Worm (Caenorhabditis elegans) whole organism, L2 larva: ENCODE measurements around the gene sqst-5.
"Not testable (repeated sequence)": the region's sequence is repeated elsewhere in the genome, so short reads cannot be mapped to it uniquely, and the experiment has no call there.

Experiments used
- C34F6.9 ChIP-seq: fragments of 150-350 bp; optimal IDR thresholded peaks from 2 replicates; lab custom pipeline; 2014; ENCODE audit warnings: missing biosample characterization, missing genetic modification characterization
- F13H6.1 ChIP-seq: sonication (generic microtip); optimal IDR thresholded peaks from 2 replicates; lab custom pipeline; 2016; ENCODE audit warnings: missing genetic modification characterization, missing compliant biosample characterization
- R02D3.7 ChIP-seq: fragments of 150-350 bp; optimal IDR thresholded peaks from 2 replicates; lab custom pipeline; 2014; ENCODE audit warnings: missing biosample characterization, missing genetic modification characterization
- Y55F3AM.14 ChIP-seq: fragments of 200-800 bp; sonication (Bioruptor generic); optimal IDR thresholded peaks from 2 replicates; lab custom pipeline; 2018; ENCODE audit warnings: mild to moderate bottlenecking, missing genetic modification characterization, missing compliant biosample characterization
- aly-2 ChIP-seq: fragments of 150-350 bp; optimal IDR thresholded peaks from 2 replicates; lab custom pipeline; 2014; ENCODE audit warnings: missing biosample characterization, missing genetic modification characterization
- ama-1 ChIP-seq: fragments of 150-350 bp; optimal IDR thresholded peaks from 2 replicates; lab custom pipeline; 2018; ENCODE audit warnings: inconsistent platforms
- blmp-1 ChIP-seq: sonication (generic microtip); optimal IDR thresholded peaks from 2 replicates; lab custom pipeline; 2017; ENCODE audit warnings: missing genetic modification characterization, mild to moderate bottlenecking, missing compliant biosample characterization, antibody characterized with exemption, moderate library complexity; ENCODE audit not compliant: insufficient read depth
- ceh-82 ChIP-seq: fragments of 150-350 bp; optimal IDR thresholded peaks from 2 replicates; lab custom pipeline; 2014; ENCODE audit warnings: missing biosample characterization, missing genetic modification characterization
- crh-2 ChIP-seq: sonication (generic microtip); optimal IDR thresholded peaks from 2 replicates; lab custom pipeline; 2017; ENCODE audit warnings: missing biosample characterization, missing genetic modification characterization
- dmd-4 ChIP-seq: sonication (generic microtip); optimal IDR thresholded peaks from 2 replicates; lab custom pipeline; 2017; ENCODE audit warnings: missing biosample characterization, missing genetic modification characterization
- fos-1 ChIP-seq: fragments of 150-350 bp; optimal IDR thresholded peaks from 2 replicates; lab custom pipeline; 2014; ENCODE audit warnings: missing biosample characterization, missing genetic modification characterization
- gmeb-1 ChIP-seq: fragments of 150-350 bp; optimal IDR thresholded peaks from 2 replicates; lab custom pipeline; 2014; ENCODE audit warnings: missing biosample characterization, missing genetic modification characterization
- lin-11 ChIP-seq: fragments of 150-350 bp; sonication (generic microtip); optimal IDR thresholded peaks from 2 replicates; lab custom pipeline; 2014; ENCODE audit warnings: missing biosample characterization, missing genetic modification characterization, inconsistent platforms, mixed read lengths
- lin-13 ChIP-seq: fragments of 150-350 bp; optimal IDR thresholded peaks from 2 replicates; lab custom pipeline; 2014; ENCODE audit warnings: missing biosample characterization, missing genetic modification reagents, missing genetic modification characterization
- lin-39 ChIP-seq: fragments of 150-350 bp; optimal IDR thresholded peaks from 2 replicates; lab custom pipeline; 2014; ENCODE audit warnings: missing biosample characterization, missing genetic modification reagents, missing genetic modification characterization
- lsy-2 ChIP-seq, 2 experiments: fragments of 150-350 bp in 1 of 2; sonication (generic microtip) in 1 of 2; optimal IDR thresholded peaks; 2 replicates each; lab custom pipeline; 2014 to 2017; ENCODE audit warnings: missing biosample characterization in 2 of 2, missing genetic modification characterization in 2 of 2
- mab-5 ChIP-seq: fragments of 150-350 bp; optimal IDR thresholded peaks from 2 replicates; lab custom pipeline; 2014; ENCODE audit warnings: missing biosample characterization, missing genetic modification characterization
- nhr-10 ChIP-seq: sonication (generic microtip); optimal IDR thresholded peaks from 2 replicates; lab custom pipeline; 2017; ENCODE audit warnings: missing biosample characterization, missing genetic modification characterization
- nhr-11 ChIP-seq: fragments of 150-350 bp; optimal IDR thresholded peaks from 2 replicates; lab custom pipeline; 2014; ENCODE audit warnings: missing biosample characterization, missing genetic modification characterization
- nhr-129 ChIP-seq: fragments of 150-350 bp; optimal IDR thresholded peaks from 2 replicates; lab custom pipeline; 2014; ENCODE audit warnings: missing biosample characterization, missing genetic modification characterization
- nhr-21 ChIP-seq: fragments of 150-350 bp; optimal IDR thresholded peaks from 2 replicates; lab custom pipeline; 2014; ENCODE audit warnings: missing biosample characterization, missing genetic modification characterization
- nhr-6 ChIP-seq: fragments of 150-350 bp; optimal IDR thresholded peaks from 2 replicates; lab custom pipeline; 2014; ENCODE audit warnings: missing biosample characterization, missing genetic modification characterization
- peb-1 ChIP-seq: fragments of 150-350 bp; optimal IDR thresholded peaks from 2 replicates; lab custom pipeline; 2014; ENCODE audit warnings: missing biosample characterization, missing genetic modification characterization
- sem-4 ChIP-seq: fragments of 150-350 bp; optimal IDR thresholded peaks from 2 replicates; lab custom pipeline; 2014; ENCODE audit warnings: missing biosample characterization, missing genetic modification reagents, missing genetic modification characterization
- sma-3 ChIP-seq: sonication (generic microtip); optimal IDR thresholded peaks from 2 replicates; lab custom pipeline; 2016; ENCODE audit warnings: missing genetic modification reagents, missing genetic modification characterization, missing compliant biosample characterization
- sma-9 ChIP-seq, 2 experiments: fragments of 150-350 bp in 1 of 2; sonication (generic microtip) in 1 of 2; optimal IDR thresholded peaks; 2 replicates each; lab custom pipeline; 2014 to 2016; ENCODE audit warnings: missing genetic modification characterization in 2 of 2, mild to moderate bottlenecking in 1 of 2, missing biosample characterization in 1 of 2, missing compliant biosample characterization in 1 of 2, missing genetic modification reagents in 1 of 2, moderate library complexity in 1 of 2
- unc-39 ChIP-seq: fragments of 150-350 bp; optimal IDR thresholded peaks from 2 replicates; lab custom pipeline; 2014; ENCODE audit warnings: missing biosample characterization, missing genetic modification characterization
- unc-55 ChIP-seq: fragments of 150-350 bp; sonication (generic microtip); optimal IDR thresholded peaks from 3 replicates; lab custom pipeline; 2014; ENCODE audit warnings: missing biosample characterization, missing genetic modification reagents, missing genetic modification characterization
- zag-1 ChIP-seq: fragments of 150-350 bp; optimal IDR thresholded peaks from 2 replicates; lab custom pipeline; 2014; ENCODE audit warnings: missing biosample characterization, missing genetic modification characterization
- ztf-11 ChIP-seq: sonication (generic microtip); optimal IDR thresholded peaks from 2 replicates; lab custom pipeline; 2017; ENCODE audit warnings: missing biosample characterization, missing genetic modification characterization
- ztf-4 ChIP-seq: fragments of 150-350 bp; optimal IDR thresholded peaks from 2 replicates; lab custom pipeline; 2014; ENCODE audit warnings: missing biosample characterization, missing genetic modification characterization

sqst-5 gene

DNA sequence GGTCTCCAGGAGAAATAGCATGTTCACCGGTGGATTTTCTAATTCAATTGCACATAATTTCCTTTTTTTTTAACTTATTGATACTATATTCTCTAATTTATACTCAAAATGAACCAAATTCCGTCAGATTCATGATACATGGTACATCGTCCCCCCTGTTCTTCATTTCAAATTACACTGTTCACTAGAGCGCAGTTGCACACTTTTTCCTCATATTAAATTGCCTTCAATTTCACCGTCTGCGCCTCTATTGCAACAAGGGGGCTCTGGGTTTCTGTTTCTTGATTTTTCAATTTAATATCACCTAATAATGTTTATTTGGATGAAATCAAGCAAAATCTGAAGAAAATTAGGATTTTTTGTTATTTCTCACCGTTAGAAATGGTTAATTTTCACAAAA lies 15.8 kb downstream of the sqst-5 start (continued):
- TF ChIP-seq blmp-1: no peak
- TF ChIP-seq aly-2 (tag; lab: Kevin White, UChicago): no peak
- peak; percentile 83 for TF ChIP-seq C34F6.9
- TF ChIP-seq ztf-4 (tag; lab: Kevin White, UChicago): no peak
- no peak for TF ChIP-seq lin-11
- TF ChIP-seq dmd-4 (tag; lab: Kevin White, UChicago): no peak
- no peak for TF ChIP-seq ztf-11 (tag; lab: Kevin White, UChicago)
- no peak for TF ChIP-seq unc-39
- peak; percentile 19 for TF ChIP-seq zag-1 (tag; lab: Kevin White, UChicago)
- no peak for TF ChIP-seq nhr-11 (tag; lab: Kevin White, UChicago)
- no peak for TF ChIP-seq sem-4 (tag; lab: Kevin White, UChicago)
- TF ChIP-seq nhr-10 (tag; lab: Kevin White, UChicago): no peak
- no peak for TF ChIP-seq peb-1
- TF ChIP-seq lin-13 (GFP tag; lab: Kevin White, UChicago): no peak
- TF ChIP-seq Y55F3AM.14: no peak
- no peak for TF ChIP-seq sma-9 (GFP tag; optimal IDR thresholded peaks at IDR 0.05; lab: Kevin White, UChicago)
- no peak for TF ChIP-seq sma-9 (tag; optimal IDR thresholded peaks at IDR 0.05; lab: Kevin White, UChicago)
- TF ChIP-seq, all 48 proteins: peak for 11

DNA sequence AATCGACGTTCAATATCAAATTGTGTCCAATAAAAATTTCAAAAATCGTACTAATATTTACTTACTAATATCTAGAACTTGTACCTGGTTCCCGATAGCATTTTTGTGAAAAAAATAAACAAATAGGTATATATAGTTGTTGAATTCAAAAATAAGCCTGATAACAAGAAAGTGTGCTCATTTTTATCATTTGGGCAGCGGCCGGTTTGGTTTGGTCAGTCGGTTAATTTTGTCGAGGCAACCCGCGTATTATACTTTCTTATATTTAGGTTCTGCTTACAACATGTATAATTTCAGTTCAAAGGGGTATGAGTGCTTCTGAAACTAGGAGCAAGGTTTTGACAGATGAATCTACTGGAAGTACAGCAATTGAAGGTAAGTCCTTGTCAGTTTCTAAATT lies 16.8 kb downstream of the sqst-5 start, which contains the start of the genes nhr-280 and C29F9.2:
Gene nhr-280 (minus strand): TSS at position 101 of the 400 bp plus-strand sequence.
Gene C29F9.2 (plus strand): TSS at position 298 of the 400 bp plus-strand sequence.
- TF ChIP-seq F13H6.1 (no peak), sma-3 (GFP tag; lab: Kevin White, UChicago) (no peak), nhr-21 (no peak), nhr-6 (tag; lab: Kevin White, UChicago) (no peak), nhr-10 (tag; lab: Kevin White, UChicago) (no peak), ama-1 (lab: Kevin White, UChicago) (no peak), Y55F3AM.14 (no peak)

DNA sequence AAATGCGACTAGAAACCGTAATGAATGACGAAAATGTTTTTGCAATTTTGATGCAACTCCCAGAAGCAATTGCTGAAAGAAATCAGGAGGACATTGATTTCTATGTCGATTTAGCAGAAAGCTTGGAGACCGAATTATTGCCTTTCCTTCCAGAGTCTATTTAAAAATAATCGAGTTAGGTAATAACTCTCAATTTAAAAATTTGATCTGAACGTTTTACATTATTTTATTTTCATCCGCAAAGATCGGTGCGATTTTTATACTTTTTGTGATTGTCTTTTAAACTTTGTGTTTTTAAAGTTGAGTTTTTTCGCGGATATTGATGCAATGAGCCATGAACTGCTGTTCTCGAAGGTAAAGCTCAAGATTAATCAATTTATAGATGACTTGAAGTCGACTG lies 22.9 kb downstream of the sqst-5 start, which contains the start of gene pals-23:
Gene pals-23 (plus strand): TSS at position 301 of the 400 bp plus-strand sequence.
- TF ChIP-seq lin-11 (no peak), F13H6.1 (no peak), sma-9 (GFP tag; optimal IDR thresholded peaks at IDR 0.05; lab: Kevin White, UChicago) (no peak), sma-9 (tag; optimal IDR thresholded peaks at IDR 0.05; lab: Kevin White, UChicago) (no peak), ceh-82 (tag; lab: Kevin White, UChicago) (no peak), peb-1 (no peak), mab-5 (tag; lab: Kevin White, UChicago) (no peak), lsy-2 (tag; optimal IDR thresholded peaks at IDR 0.05; lab: Kevin White, UChicago) (no peak), nhr-129 (no peak), R02D3.7 (tag; lab: Kevin White, UChicago) (no peak), unc-55 (GFP tag; lab: Kevin White, UChicago) (no peak), nhr-6 (tag; lab: Kevin White, UChicago) (no peak), nhr-21 (no peak), sma-3 (GFP tag; lab: Kevin White, UChicago) (no peak), ztf-11 (tag; lab: Kevin White, UChicago) (no peak)

DNA sequence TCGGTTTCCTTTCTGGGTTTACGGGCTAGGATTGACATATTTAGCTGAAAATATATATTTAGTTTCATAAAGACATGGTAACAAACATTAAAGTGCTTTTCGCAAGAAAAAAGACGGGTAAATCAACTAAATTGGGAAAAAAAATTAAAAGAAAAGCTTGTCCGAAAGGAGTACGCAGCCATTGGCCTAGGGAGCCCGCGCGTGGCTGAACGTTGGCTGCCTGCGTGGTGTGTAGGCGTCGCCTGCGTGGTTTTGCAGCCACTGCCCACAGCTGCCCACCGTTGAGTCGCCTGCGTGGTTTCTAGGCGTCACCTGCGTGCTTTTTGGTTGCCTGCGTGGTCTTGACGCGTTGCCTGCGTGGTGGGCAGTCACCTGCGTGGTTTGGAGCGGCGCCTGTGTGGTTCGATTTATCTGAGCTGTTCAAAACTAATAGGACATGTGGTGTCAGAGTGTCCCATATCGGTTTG lies 25.4 kb downstream of the sqst-5 start, which contains the start of gene C29F9.12:
Gene C29F9.12 (minus strand): TSS at position 51 of the 467 bp plus-strand sequence.
- not testable (repeated sequence) for TF ChIP-seq lin-39, R02D3.7, dmd-4 (tag; lab: Kevin White, UChicago)
- TF ChIP-seq, all 48 proteins: peak for 0; not testable (repeated sequence) for 48

DNA sequence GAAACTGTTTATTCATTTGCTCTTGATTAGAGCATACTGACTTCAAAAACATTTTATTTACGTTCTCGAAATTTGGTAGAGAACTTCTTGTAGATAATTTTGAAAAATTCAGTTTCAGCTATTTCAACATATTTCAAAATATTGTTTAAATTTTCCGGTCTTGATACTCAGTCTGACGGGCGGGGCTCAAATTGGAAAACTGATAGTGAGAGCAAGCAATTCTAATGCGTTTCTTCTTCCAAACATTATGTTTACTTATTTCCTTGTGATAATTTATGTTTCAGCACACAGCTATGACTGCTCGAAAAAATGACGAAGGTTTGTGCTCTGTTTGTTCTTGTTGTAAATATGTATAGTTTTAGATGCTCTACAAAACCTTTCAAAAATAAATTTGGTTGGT lies 27.2 kb downstream of the sqst-5 start, which contains the start of gene pals-24:
Gene pals-24 (plus strand): TSS at position 237 of the 400 bp plus-strand sequence.
- TF ChIP-seq sma-9 (GFP tag; optimal IDR thresholded peaks at IDR 0.05; lab: Kevin White, UChicago) (peak; percentile 8), sma-9 (tag; optimal IDR thresholded peaks at IDR 0.05; lab: Kevin White, UChicago) (no peak), fos-1 (tag; lab: Kevin White, UChicago) (peak; percentile 84), gmeb-1 (peak; percentile 26), F13H6.1 (peak; percentile 8), ama-1 (lab: Kevin White, UChicago) (no peak), crh-2 (tag; lab: Kevin White, UChicago) (peak; percentile 16)
- TF ChIP-seq, all 48 proteins: peak for 5
